Fruit fly (Drosophila melanogaster): ENCODE results near the gene CG17075.

Gene CG17075

dm6 chr2L:297480-298284, 30.4 kb upstream of the CG17075 start, which contains the start of gene Pi3K21B (continued):
- TF ChIP-seq dm (GFP tag; optimal IDR thresholded peaks at IDR 0.05) (peak; percentile 91), Dip3 (GFP tag; optimal IDR thresholded peaks at IDR 0.05) (peak; percentile 95), lilli (GFP tag; optimal IDR thresholded peaks at IDR 0.05) (peak; percentile 95)

- TF ChIP-seq BEAF-32 (GFP tag; optimal IDR thresholded peaks at IDR 0.05) (peak; percentile 69), ro (GFP tag; IDR thresholded peaks at IDR 0.05) (no peak), Six4 (GFP tag; optimal IDR thresholded peaks at IDR 0.05) (no peak), HLH3B (GFP tag; IDR thresholded peaks at IDR 0.05) (no peak), CG31388 (GFP tag; optimal IDR thresholded peaks at IDR 0.05) (no peak), dan (GFP tag; IDR thresholded peaks at IDR 0.05) (no peak), CG10431 (GFP tag; optimal IDR thresholded peaks at IDR 0.05) (no peak), sens (GFP tag) (peak; percentile 24), TFAM (GFP tag; optimal IDR thresholded peaks at IDR 0.05) (no peak), CG11456 (GFP tag; IDR thresholded peaks at IDR 0.05) (no peak), org-1 (GFP tag; optimal IDR thresholded peaks at IDR 0.05) (no peak), CG4707 (GFP tag; optimal IDR thresholded peaks at IDR 0.05) (no peak), luna (GFP tag; optimal IDR thresholded peaks at IDR 0.05) (no peak), CG4730 (GFP tag; IDR thresholded peaks at IDR 0.05) (no peak), CG18599 (GFP tag; optimal IDR thresholded peaks at IDR 0.05) (peak; percentile 2), chinmo (GFP tag; IDR thresholded peaks at IDR 0.05; ENCODE audit: partially characterized antibody) (no peak), NC2β (GFP tag; optimal IDR thresholded peaks at IDR 0.05) (no peak), dysf (GFP tag; IDR thresholded peaks at IDR 0.05) (no peak), CG12104 (GFP tag; optimal IDR thresholded peaks at IDR 0.05) (no peak), Camta (GFP tag; optimal IDR thresholded peaks at IDR 0.05) (no peak), CG3065 (GFP tag; optimal IDR thresholded peaks at IDR 0.05) (no peak), CG12299 (tag; optimal IDR thresholded peaks at IDR 0.05) (no peak), CG4854 (GFP tag; optimal IDR thresholded peaks at IDR 0.05) (no peak), CG16815 (GFP tag; optimal IDR thresholded peaks at IDR 0.05) (no peak), grau (tag; optimal IDR thresholded peaks at IDR 0.05) (peak; percentile 14), bsh (GFP tag; optimal IDR thresholded peaks at IDR 0.05) (no peak), CG11504 (tag; optimal IDR thresholded peaks at IDR 0.05) (no peak), Dref (GFP tag; IDR thresholded peaks at IDR 0.05) (peak; percentile 79), Fer1 (GFP tag; optimal IDR thresholded peaks at IDR 0.05) (no peak), abd-A (tag; optimal IDR thresholded peaks at IDR 0.05) (no peak), HLH4C (GFP tag; IDR thresholded peaks at IDR 0.05; ENCODE audit: partially characterized antibody) (peak; percentile 69), tin (GFP tag; optimal IDR thresholded peaks at IDR 0.05) (peak; percentile 31), Vsx1 (GFP tag; optimal IDR thresholded peaks at IDR 0.05) (no peak), CG32767 (GFP tag; IDR thresholded peaks at IDR 0.05) (no peak), sc (optimal IDR thresholded peaks at IDR 0.05) (no peak), sc (GFP tag; optimal IDR thresholded peaks at IDR 0.05) (no peak), Doc2 (GFP tag; IDR thresholded peaks at IDR 0.05) (no peak), CG10267 (tag; optimal IDR thresholded peaks at IDR 0.05) (peak; percentile 85), CG13287 (GFP tag; IDR thresholded peaks at IDR 0.05; ENCODE audit: partially characterized antibody) (peak; percentile 80), CG4424 (GFP tag; optimal IDR thresholded peaks at IDR 0.05) (no peak), odd (GFP tag; optimal IDR thresholded peaks at IDR 0.05) (no peak), cad (GFP tag; optimal IDR thresholded peaks at IDR 0.05) (no peak), Hand (GFP tag; optimal IDR thresholded peaks at IDR 0.05) (no peak)
Measured at dm6 chr2L:294452-295362, 27.4 kb upstream of the CG17075 start, which contains the start of the genes U2af38 and Stip1. Gene U2af38 (minus strand): TSS chr2L:294681. Gene Stip1 (plus strand): TSS chr2L:295122.
